Worm (Caenorhabditis elegans): Measurements from ENCODE around the gene col-127.

col-127 gene

DNA sequence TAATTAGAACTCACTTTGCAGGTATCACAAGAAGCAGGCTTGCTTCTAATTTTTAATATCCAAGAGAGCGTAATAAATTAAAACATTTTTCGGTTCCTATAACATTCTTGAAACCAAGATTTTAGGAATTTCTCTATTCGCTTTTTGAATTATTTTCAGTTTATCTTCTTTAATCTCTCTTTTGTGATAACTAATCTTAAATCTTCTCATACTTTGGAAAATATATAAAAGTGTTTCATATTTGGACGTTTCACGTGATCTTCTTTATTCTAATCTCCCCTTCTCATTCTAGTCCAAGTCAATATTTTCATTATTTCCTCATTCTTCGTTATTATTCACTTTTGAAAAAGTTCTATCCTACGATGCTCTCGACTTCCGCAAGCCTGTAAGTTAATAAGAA, 4.5 kb downstream of the col-127 start, which contains the start of gene F54D1.1:
Gene F54D1.1, plus strand, starts transcription at position 301 of the 400 bp plus-strand sequence.
- TF ChIP-seq mec-3 (tag; optimal IDR thresholded peaks at IDR 0.05; ENCODE audit: borderline replicate concordance) (no peak), eyg-1 (tag; optimal IDR thresholded peaks at IDR 0.05) (no peak), F13H6.1 (tag; optimal IDR thresholded peaks at IDR 0.05) (no peak), unc-55 (GFP tag; optimal IDR thresholded peaks at IDR 0.05) (no peak), elt-2 (tag; optimal IDR thresholded peaks at IDR 0.05) (no peak), tbx-7 (tag; optimal IDR thresholded peaks at IDR 0.05) (no peak), ceh-31 (tag; optimal IDR thresholded peaks at IDR 0.05) (no peak), lin-11 (tag; optimal IDR thresholded peaks at IDR 0.05) (no peak), lim-6 (tag; optimal IDR thresholded peaks at IDR 0.05) (no peak), sdc-2 (tag; optimal IDR thresholded peaks at IDR 0.05) (no peak), T23F11.4 (GFP tag; optimal IDR thresholded peaks at IDR 0.05) (no peak), ceh-9 (tag; optimal IDR thresholded peaks at IDR 0.05) (no peak), pax-1 (tag; optimal IDR thresholded peaks at IDR 0.05) (no peak), ceh-22 (tag; optimal IDR thresholded peaks at IDR 0.05) (no peak), C38D4.7 (GFP tag; optimal IDR thresholded peaks at IDR 0.05) (no peak)

DNA sequence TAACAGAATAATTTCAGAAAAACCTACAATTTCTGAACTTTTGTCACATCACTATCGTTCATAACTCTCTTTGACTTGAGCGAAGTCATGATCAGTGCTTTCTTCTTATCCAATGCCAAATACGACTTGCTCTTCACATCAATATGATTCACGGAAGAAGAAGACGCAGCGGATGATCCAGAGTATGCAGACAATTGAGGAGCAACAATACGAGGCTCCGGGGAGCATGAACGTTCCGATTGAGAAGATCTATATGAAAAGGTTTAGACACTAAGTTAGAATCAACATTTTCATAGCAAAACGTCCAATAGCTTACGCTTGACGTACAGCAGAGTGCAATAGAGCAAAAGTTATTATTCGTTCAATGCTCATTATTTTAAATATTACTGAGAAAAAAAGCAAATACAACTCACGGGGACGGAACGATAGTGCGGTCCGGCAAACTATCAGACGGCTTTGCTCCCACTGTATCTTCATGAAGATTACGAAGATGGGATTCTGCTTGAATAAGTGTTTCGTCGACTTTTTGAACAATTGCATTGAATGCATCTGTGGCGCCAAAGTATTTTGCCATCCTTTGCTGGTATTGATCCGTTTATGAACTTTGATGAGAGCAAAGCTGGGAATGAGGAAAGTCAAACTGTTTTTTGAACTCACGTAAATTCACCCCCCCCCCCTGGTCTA, 5.3 kb downstream of the col-127 start, which contains the start of gene C05C12.5:
Gene C05C12.5, minus strand, starts transcription at position 642 of the 684 bp plus-strand sequence.
- TF ChIP-seq zip-5 (tag; optimal IDR thresholded peaks at IDR 0.05) (no peak), unc-55 (GFP tag; optimal IDR thresholded peaks at IDR 0.05) (no peak), pha-2 (tag; optimal IDR thresholded peaks at IDR 0.05) (no peak), lim-6 (tag; optimal IDR thresholded peaks at IDR 0.05) (no peak), unc-42 (tag; optimal IDR thresholded peaks at IDR 0.05) (no peak), C08G9.2 (tag; optimal IDR thresholded peaks at IDR 0.05) (no peak), gmeb-2 (tag; optimal IDR thresholded peaks at IDR 0.05) (no peak), hlh-6 (tag; optimal IDR thresholded peaks at IDR 0.05) (no peak), ceh-2 (tag; optimal IDR thresholded peaks at IDR 0.05) (no peak), sox-4 (tag; optimal IDR thresholded peaks at IDR 0.05) (no peak), npax-4 (tag; optimal IDR thresholded peaks at IDR 0.05) (no peak), pag-3 (tag; optimal IDR thresholded peaks at IDR 0.05; ENCODE audit: borderline replicate concordance) (no peak), odd-2 (tag; optimal IDR thresholded peaks at IDR 0.05) (no peak), F13H6.1 (tag; optimal IDR thresholded peaks at IDR 0.05) (no peak), tbx-2 (tag; optimal IDR thresholded peaks at IDR 0.05) (no peak)

DNA sequence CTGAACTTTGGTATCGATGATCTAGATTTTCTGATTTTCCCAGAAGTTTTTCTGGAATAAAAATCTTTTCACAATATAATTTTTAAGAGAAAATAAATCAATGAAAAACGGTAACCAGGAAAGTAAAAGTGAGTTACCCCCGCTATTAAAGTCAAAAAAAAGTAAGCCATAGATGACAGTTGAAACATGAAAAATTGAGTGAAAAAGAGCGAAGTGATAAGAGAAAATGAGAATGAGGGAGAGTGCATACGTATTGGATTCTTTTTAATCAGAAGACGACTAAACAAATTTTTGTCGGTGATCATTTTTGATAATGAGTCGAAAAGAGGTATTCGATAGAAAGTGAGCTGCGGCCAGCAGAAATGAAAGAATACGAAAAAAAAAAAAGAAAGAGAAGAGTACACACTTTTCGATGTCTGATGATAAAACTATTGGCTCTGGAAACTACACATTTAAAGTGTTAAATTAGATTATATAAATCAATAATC, 6.5 kb downstream of the col-127 start, which contains the start of gene gtl-1:
Gene gtl-1, minus strand, starts transcription at position 51 of the 488 bp plus-strand sequence.
- TF ChIP-seq madf-2 (tag; optimal IDR thresholded peaks at IDR 0.05) (no peak), ceh-2 (tag; optimal IDR thresholded peaks at IDR 0.05) (no peak), K02D7.2 (tag; optimal IDR thresholded peaks at IDR 0.05) (no peak), npax-4 (tag; optimal IDR thresholded peaks at IDR 0.05) (no peak), ceh-24 (tag; optimal IDR thresholded peaks at IDR 0.05) (no peak), rnt-1 (tag; optimal IDR thresholded peaks at IDR 0.05) (no peak), nhr-232 (tag; optimal IDR thresholded peaks at IDR 0.05) (no peak), hlh-6 (tag; optimal IDR thresholded peaks at IDR 0.05) (no peak), ztf-16 (tag; optimal IDR thresholded peaks at IDR 0.05) (no peak), ceh-18 (tag; optimal IDR thresholded peaks at IDR 0.05) (no peak), ceh-31 (tag; optimal IDR thresholded peaks at IDR 0.05) (no peak), eyg-1 (tag; optimal IDR thresholded peaks at IDR 0.05) (no peak), ref-2 (tag; optimal IDR thresholded peaks at IDR 0.05) (no peak), hlh-30 (tag; optimal IDR thresholded peaks at IDR 0.05; ENCODE audit: insufficient read depth) (no peak), nfya-1 (tag; optimal IDR thresholded peaks at IDR 0.05) (no peak), elt-2 (tag; optimal IDR thresholded peaks at IDR 0.05) (no peak)
